Worm (Caenorhabditis elegans) whole organism, mixed stage, embryonic: ENCODE measurements around the gene Y80D4G.2.

ENCODE experiments used
- M03D4.4 ChIP-seq: sonication (generic microtip); optimal IDR thresholded peaks from 2 replicates; lab custom pipeline; 2017; ENCODE audit warnings: mild to moderate bottlenecking, missing genetic modification characterization, missing compliant biosample characterization
- bed-3 ChIP-seq: fragments of 200-800 bp; sonication (Bioruptor generic); optimal IDR thresholded peaks from 3 replicates; lab custom pipeline; 2018; ENCODE audit warnings: mild to moderate bottlenecking, missing genetic modification characterization, moderate library complexity, missing compliant biosample characterization
- blmp-1 ChIP-seq: fragments of 150-350 bp; optimal IDR thresholded peaks from 2 replicates; lab custom pipeline; 2014; ENCODE audit warnings: missing biosample characterization, missing genetic modification characterization
- ceh-39 ChIP-seq: fragments of 150-350 bp; optimal IDR thresholded peaks from 2 replicates; lab custom pipeline; 2014; ENCODE audit warnings: missing biosample characterization, missing genetic modification characterization
- ceh-43 ChIP-seq: fragments of 200-800 bp; sonication (Bioruptor generic); optimal IDR thresholded peaks from 2 replicates; lab custom pipeline; 2018; ENCODE audit warnings: mild to moderate bottlenecking, missing genetic modification characterization, moderate library complexity, missing compliant biosample characterization
- ceh-83 ChIP-seq: fragments of 200-800 bp; sonication (Bioruptor generic); optimal IDR thresholded peaks from 2 replicates; lab custom pipeline; 2018; ENCODE audit warnings: mild to moderate bottlenecking, missing genetic modification characterization, missing compliant biosample characterization
- ces-1 ChIP-seq: fragments of 150-350 bp; optimal IDR thresholded peaks from 2 replicates; lab custom pipeline; 2014; ENCODE audit warnings: missing biosample characterization, missing genetic modification reagents, missing genetic modification characterization
- cnd-1 ChIP-seq: fragments of 200-800 bp; sonication (Bioruptor generic); optimal IDR thresholded peaks from 2 replicates; lab custom pipeline; 2018; ENCODE audit warnings: mild to moderate bottlenecking, missing genetic modification characterization, missing compliant biosample characterization
- drap-1 ChIP-seq: fragments of 200-800 bp; sonication (Bioruptor generic); optimal IDR thresholded peaks from 3 replicates; lab custom pipeline; 2018; ENCODE audit warnings: mild to moderate bottlenecking, missing genetic modification characterization, missing compliant biosample characterization
- elt-1 ChIP-seq: sonication (generic microtip); optimal IDR thresholded peaks from 2 replicates; lab custom pipeline; 2017; ENCODE audit warnings: missing genetic modification characterization, mild to moderate bottlenecking, missing compliant biosample characterization, antibody characterized with exemption, moderate library complexity, borderline replicate concordance; ENCODE audit not compliant: insufficient read depth
- elt-3 ChIP-seq: fragments of 150-350 bp; optimal IDR thresholded peaks from 2 replicates; lab custom pipeline; 2014; ENCODE audit warnings: missing biosample characterization, missing genetic modification characterization
- flh-1 ChIP-seq: fragments of 200-800 bp; sonication (Bioruptor generic); optimal IDR thresholded peaks from 2 replicates; lab custom pipeline; 2018; ENCODE audit warnings: mild to moderate bottlenecking, missing genetic modification characterization, moderate library complexity, missing compliant biosample characterization
- hlh-1 ChIP-seq: fragments of 150-350 bp; optimal IDR thresholded peaks from 2 replicates; lab custom pipeline; 2014; ENCODE audit warnings: missing biosample characterization, missing genetic modification reagents, missing genetic modification characterization
- lin-13 ChIP-seq: fragments of 150-350 bp; optimal IDR thresholded peaks from 2 replicates; lab custom pipeline; 2014; ENCODE audit warnings: missing biosample characterization, missing genetic modification characterization
- lin-32 ChIP-seq: fragments of 200-800 bp; sonication (Bioruptor generic); optimal IDR thresholded peaks from 2 replicates; lab custom pipeline; 2018; ENCODE audit warnings: mild to moderate bottlenecking, missing genetic modification characterization, missing compliant biosample characterization
- lsy-2 ChIP-seq: fragments of 150-350 bp; optimal IDR thresholded peaks from 2 replicates; lab custom pipeline; 2014; ENCODE audit warnings: missing biosample characterization, missing genetic modification characterization
- mab-5 ChIP-seq: fragments of 150-350 bp; optimal IDR thresholded peaks from 2 replicates; lab custom pipeline; 2014; ENCODE audit warnings: missing biosample characterization, missing genetic modification characterization
- mep-1 ChIP-seq: fragments of 150-350 bp; optimal IDR thresholded peaks from 2 replicates; lab custom pipeline; 2017; ENCODE audit warnings: missing biosample characterization, missing genetic modification reagents, missing genetic modification characterization, inconsistent platforms
- mls-2 ChIP-seq: sonication (generic microtip); optimal IDR thresholded peaks from 2 replicates; lab custom pipeline; 2016; ENCODE audit warnings: mild to moderate bottlenecking, missing genetic modification characterization, moderate library complexity, missing compliant biosample characterization
- nhr-12 ChIP-seq: fragments of 150-350 bp; optimal IDR thresholded peaks from 2 replicates; lab custom pipeline; 2014; ENCODE audit warnings: missing biosample characterization, missing genetic modification characterization
- nhr-2 ChIP-seq: fragments of 150-350 bp; optimal IDR thresholded peaks from 2 replicates; lab custom pipeline; 2014; ENCODE audit warnings: missing biosample characterization, missing genetic modification characterization
- nhr-237 ChIP-seq: fragments of 150-350 bp; optimal IDR thresholded peaks from 2 replicates; lab custom pipeline; 2014; ENCODE audit warnings: missing biosample characterization, missing genetic modification characterization
- nhr-28 ChIP-seq: fragments of 150-350 bp; optimal IDR thresholded peaks from 2 replicates; lab custom pipeline; 2014; ENCODE audit warnings: missing biosample characterization, missing genetic modification characterization
- nhr-76 ChIP-seq: sonication (generic microtip); optimal IDR thresholded peaks from 2 replicates; lab custom pipeline; 2017; ENCODE audit warnings: missing biosample characterization, missing genetic modification characterization
- pha-4 ChIP-seq: fragments of 150-350 bp; optimal IDR thresholded peaks from 2 replicates; lab custom pipeline; 2018; ENCODE audit warnings: missing biosample characterization, missing genetic modification reagents, missing genetic modification characterization
- snpc-4 ChIP-seq: fragments of 150-350 bp; optimal IDR thresholded peaks from 2 replicates; lab custom pipeline; 2014; ENCODE audit warnings: missing biosample characterization, missing genetic modification characterization
- sptf-1 ChIP-seq: sonication (generic microtip); optimal IDR thresholded peaks from 2 replicates; lab custom pipeline; 2017; ENCODE audit warnings: mild to moderate bottlenecking, missing genetic modification characterization, moderate library complexity, missing compliant biosample characterization
- tbx-8 ChIP-seq: fragments of 200-800 bp; sonication (Bioruptor generic); optimal IDR thresholded peaks from 2 replicates; lab custom pipeline; 2018; ENCODE audit warnings: mild to moderate bottlenecking, missing genetic modification characterization, moderate library complexity, missing compliant biosample characterization
- unc-120 ChIP-seq: sonication (generic microtip); optimal IDR thresholded peaks from 2 replicates; lab custom pipeline; 2017; ENCODE audit warnings: missing genetic modification characterization, missing compliant biosample characterization; ENCODE audit not compliant: poor library complexity, severe bottlenecking
- unc-39 ChIP-seq: fragments of 150-350 bp; optimal IDR thresholded peaks from 2 replicates; lab custom pipeline; 2014; ENCODE audit warnings: missing biosample characterization, missing genetic modification characterization
- zip-8 ChIP-seq: fragments of 150-350 bp; optimal IDR thresholded peaks from 2 replicates; lab custom pipeline; 2014; ENCODE audit warnings: missing biosample characterization, missing genetic modification characterization
- ztf-11 ChIP-seq: fragments of 150-350 bp; optimal IDR thresholded peaks from 2 replicates; lab custom pipeline; 2014; ENCODE audit warnings: missing biosample characterization, missing genetic modification characterization

The Y80D4G.2 gene

DNA sequence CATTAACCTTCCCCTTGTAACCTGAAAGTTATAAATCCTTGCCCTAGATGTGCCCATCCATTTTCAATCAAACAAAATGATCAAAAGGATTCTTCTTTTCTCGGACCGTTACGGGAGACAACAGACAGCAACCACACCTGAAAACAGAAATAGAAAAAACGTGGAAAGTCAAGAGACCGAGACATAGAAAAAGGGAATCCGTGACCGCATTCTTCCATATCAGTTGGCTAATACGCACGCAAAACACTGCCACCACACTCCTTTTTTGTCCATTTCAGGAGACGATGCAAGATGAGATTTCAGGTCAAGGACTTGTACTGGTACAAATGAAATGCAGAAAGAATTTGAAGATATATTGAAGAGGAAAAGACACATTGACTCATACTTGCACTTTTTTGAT, 23.9 kb upstream of the Y80D4G.2 start:
- TF ChIP-seq hlh-1 (tag; lab: Kevin White, UChicago) (no peak), snpc-4 (tag; lab: Kevin White, UChicago) (no peak), ces-1 (GFP tag; lab: Kevin White, UChicago) (no peak), nhr-28 (no peak), nhr-76 (tag; lab: Kevin White, UChicago) (no peak), lin-13 (no peak), mep-1 (no peak), mls-2 (tag; lab: Kevin White, UChicago) (no peak), lsy-2 (tag; lab: Kevin White, UChicago) (no peak), unc-39 (tag; lab: Kevin White, UChicago) (no peak), sptf-1 (tag; lab: Kevin White, UChicago) (no peak), mab-5 (tag; lab: Kevin White, UChicago) (no peak), ceh-39 (tag; lab: Kevin White, UChicago) (no peak), ceh-43 (no peak), pha-4 (tag; lab: Kevin White, UChicago) (no peak), lin-32 (GFP tag; lab: Kevin White, UChicago) (no peak), nhr-237 (tag; lab: Kevin White, UChicago) (no peak)

DNA sequence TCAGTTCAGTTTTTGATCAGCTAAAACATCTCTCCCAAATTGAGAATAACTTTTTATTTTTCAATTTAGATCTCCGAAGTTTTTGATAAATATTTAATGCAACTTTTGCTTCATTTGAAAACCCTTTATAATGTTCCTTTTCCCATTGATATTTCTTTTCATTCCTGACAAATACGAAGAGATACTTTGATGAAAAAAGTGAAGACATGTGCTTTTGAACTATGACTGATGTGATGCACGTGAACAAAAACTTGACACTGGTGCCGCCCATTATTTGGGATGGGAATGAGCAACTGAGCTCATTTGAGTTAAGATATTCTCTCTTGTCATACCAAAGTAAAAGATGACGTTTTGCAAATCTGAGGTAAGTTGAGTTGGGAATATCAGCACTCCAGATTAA, 21.8 kb upstream of the Y80D4G.2 start, which contains the start of gene T04A6.1:
Gene T04A6.1, plus strand, starts transcription at position 301 of the 400 bp plus-strand sequence.
- TF ChIP-seq pha-4 (tag; lab: Kevin White, UChicago) (no peak), drap-1 (no peak), elt-3 (tag; lab: Kevin White, UChicago) (no peak), mab-5 (tag; lab: Kevin White, UChicago) (no peak), M03D4.4 (tag; lab: Kevin White, UChicago) (no peak), unc-39 (tag; lab: Kevin White, UChicago) (no peak), elt-1 (tag; lab: Kevin White, UChicago) (no peak), ces-1 (GFP tag; lab: Kevin White, UChicago) (no peak), hlh-1 (tag; lab: Kevin White, UChicago) (no peak), blmp-1 (no peak), lin-13 (no peak), mep-1 (no peak), ztf-11 (tag; lab: Kevin White, UChicago) (no peak), ceh-83 (no peak), nhr-12 (tag; lab: Kevin White, UChicago) (no peak), tbx-8 (GFP tag; lab: Kevin White, UChicago) (no peak), sptf-1 (tag; lab: Kevin White, UChicago) (no peak), nhr-76 (tag; lab: Kevin White, UChicago) (no peak)

DNA sequence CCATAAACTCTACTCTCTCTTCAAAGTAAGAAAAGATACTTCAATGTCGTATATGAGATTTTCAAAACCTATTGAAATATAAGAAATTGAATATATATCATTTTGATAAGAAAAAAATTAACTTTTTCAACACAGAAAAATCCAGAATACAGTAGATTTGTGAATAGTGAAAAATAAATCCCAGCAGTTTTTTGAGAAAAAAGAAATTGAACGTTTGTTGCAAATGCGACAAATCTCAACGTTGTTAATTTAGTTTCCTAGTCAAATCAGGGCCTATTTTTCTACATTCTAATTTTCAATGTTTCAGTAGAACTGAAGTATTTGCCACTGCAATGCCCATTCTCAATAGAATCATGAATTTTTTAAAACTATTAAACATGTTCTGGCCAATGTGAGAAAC, 20.1 kb upstream of the Y80D4G.2 start, which contains the start of gene T04A6.2:
Gene T04A6.2, plus strand, starts transcription at position 301 of the 400 bp plus-strand sequence.
- TF ChIP-seq drap-1, result no peak
- TF ChIP-seq unc-39 (tag; lab: Kevin White, UChicago), result no peak
- TF ChIP-seq mab-5 (tag; lab: Kevin White, UChicago), result no peak
- TF ChIP-seq pha-4 (tag; lab: Kevin White, UChicago), result no peak
- no peak for TF ChIP-seq unc-120
- no peak for TF ChIP-seq zip-8
- no peak for TF ChIP-seq lin-13
- no peak for TF ChIP-seq ceh-43
- TF ChIP-seq cnd-1 (tag; lab: Kevin White, UChicago), result no peak
- TF ChIP-seq ceh-83, result no peak
- TF ChIP-seq nhr-2 (tag; lab: Kevin White, UChicago), result no peak
- TF ChIP-seq mep-1, result no peak
- TF ChIP-seq flh-1 (GFP tag; lab: Kevin White, UChicago), result no peak
- TF ChIP-seq nhr-237 (tag; lab: Kevin White, UChicago), result no peak
- TF ChIP-seq elt-1 (tag; lab: Kevin White, UChicago), result no peak
- no peak for TF ChIP-seq nhr-12 (tag; lab: Kevin White, UChicago)
- TF ChIP-seq elt-3 (tag; lab: Kevin White, UChicago), result no peak
- TF ChIP-seq ztf-11 (tag; lab: Kevin White, UChicago), result no peak
- TF ChIP-seq, all 35 proteins: peak for 0

DNA sequence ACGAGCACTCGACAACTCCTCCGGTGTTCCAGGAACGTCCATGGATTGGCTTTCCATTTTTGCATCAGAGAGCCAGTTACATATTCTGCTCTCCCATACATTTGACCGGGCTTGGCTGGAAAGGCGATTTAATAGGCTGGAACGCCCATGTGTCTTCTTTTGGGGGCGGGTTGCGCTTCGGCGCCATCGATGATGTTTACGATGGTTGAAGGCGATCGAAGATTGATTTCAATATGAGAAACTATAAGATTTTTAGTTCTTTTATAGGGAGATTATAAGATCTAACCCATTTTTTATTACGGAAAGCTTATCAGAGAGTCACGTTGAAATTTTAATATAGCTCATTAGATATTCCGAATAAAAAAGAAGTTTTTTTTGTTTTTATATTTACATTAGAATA, 14.8 kb upstream of the Y80D4G.2 start, which contains the start of gene nsph-4.3:
Gene nsph-4.3, minus strand, starts transcription at position 101 of the 400 bp plus-strand sequence.
- TF ChIP-seq pha-4 (tag; lab: Kevin White, UChicago), result no peak
- TF ChIP-seq ceh-39 (tag; lab: Kevin White, UChicago), result no peak
- TF ChIP-seq unc-120, result no peak
- no peak for TF ChIP-seq cnd-1 (tag; lab: Kevin White, UChicago)
- TF ChIP-seq ztf-11 (tag; lab: Kevin White, UChicago), result no peak
- no peak for TF ChIP-seq flh-1 (GFP tag; lab: Kevin White, UChicago)
- TF ChIP-seq ceh-83, result no peak
- no peak for TF ChIP-seq elt-3 (tag; lab: Kevin White, UChicago)
- no peak for TF ChIP-seq bed-3 (GFP tag; lab: Kevin White, UChicago)
- TF ChIP-seq zip-8, result no peak
- no peak for TF ChIP-seq nhr-28
- no peak for TF ChIP-seq nhr-76 (tag; lab: Kevin White, UChicago)
- no peak for TF ChIP-seq lsy-2 (tag; lab: Kevin White, UChicago)
